Worm (Caenorhabditis elegans) whole organism, L4 larva: ENCODE data around the gene cdh-7.

ENCODE experiments used
- gei-8 ChIP-seq: fragments of 200-800 bp; sonication (Bioruptor generic); optimal IDR thresholded peaks from 2 replicates; lab custom pipeline; 2018; ENCODE audit warnings: mild to moderate bottlenecking, missing genetic modification characterization, missing compliant biosample characterization
- nhr-10 ChIP-seq: fragments of 150-350 bp; optimal IDR thresholded peaks from 2 replicates; lab custom pipeline; 2014; ENCODE audit warnings: missing biosample characterization, missing genetic modification characterization

DNA sequence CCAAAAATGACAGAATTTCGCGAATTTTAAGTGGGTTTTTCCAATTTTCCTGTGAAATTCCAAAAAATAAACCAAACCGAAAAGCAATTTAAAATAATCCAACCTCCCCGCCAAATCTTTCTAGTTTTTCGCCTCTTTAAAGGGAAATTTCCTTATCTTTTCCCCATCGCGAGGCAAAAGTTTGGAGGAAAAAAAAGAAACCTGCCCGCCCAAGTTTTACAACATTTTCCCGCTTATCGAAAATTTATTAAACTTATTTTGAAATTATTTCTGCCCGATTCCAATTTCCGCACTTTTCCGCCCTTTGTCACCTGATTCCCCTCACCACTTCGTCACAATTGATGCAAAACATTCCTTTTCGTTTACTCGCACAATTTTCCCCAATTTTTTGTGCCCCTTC is 30.8 kb upstream of the cdh-7 start, which contains the start of gene osta-3:
- TF ChIP-seq nhr-10 (tag; lab: Kevin White, UChicago) (no peak), gei-8 (GFP tag; lab: Kevin White, UChicago) (no peak)
